Worm (Caenorhabditis elegans): ENCODE results near the gene srsx-35.

DNA sequence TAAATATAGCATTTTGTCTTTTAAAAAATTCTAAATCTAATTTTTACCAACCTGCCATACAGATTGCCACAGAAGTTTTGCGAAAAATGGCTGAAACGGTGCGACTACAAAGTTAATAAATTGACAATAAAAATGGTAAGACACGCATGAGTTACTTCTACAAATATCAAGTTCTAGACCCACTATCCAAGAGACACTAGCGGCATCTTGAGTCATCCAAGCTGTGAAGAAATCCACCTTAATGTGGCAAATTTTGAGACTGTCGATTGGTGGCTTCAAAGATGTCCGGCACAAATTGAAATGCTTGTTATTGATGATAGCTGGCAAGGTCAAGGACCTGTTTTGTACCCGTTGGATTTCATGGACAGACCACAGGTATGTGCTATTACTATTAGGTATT lies 46.9 kb upstream of the srsx-35 start, which contains the start of gene F46B3.16:
- TF ChIP-seq lir-1 (GFP tag; conservative IDR thresholded peaks at IDR 0.05) (no peak), ztf-18 (tag; optimal IDR thresholded peaks at IDR 0.05) (no peak), ama-1 (optimal IDR thresholded peaks at IDR 0.05) (no peak), ama-1 (GFP tag; optimal IDR thresholded peaks at IDR 0.05) (no peak), lin-40 (tag; optimal IDR thresholded peaks at IDR 0.05) (no peak), ccch-3 (GFP tag; optimal IDR thresholded peaks at IDR 0.05) (no peak), nhr-179 (tag; optimal IDR thresholded peaks at IDR 0.05) (no peak), dpff-1 (tag; optimal IDR thresholded peaks at IDR 0.05) (no peak), aptf-3 (GFP tag; IDR thresholded peaks at IDR 0.05) (no peak), unc-62 (GFP tag; optimal IDR thresholded peaks at IDR 0.05) (no peak), ceh-40 (GFP tag; IDR thresholded peaks at IDR 0.05) (no peak)
